Worm (Caenorhabditis elegans) whole organism, midembryonic: ENCODE data around the gene W02D7.6.

ENCODE experiments used
- flt-1 ChIP-seq: fragments of 200-800 bp; sonication (Bioruptor generic); IDR thresholded peaks from 2 replicates; pipeline ENCODE4 v1.3.6; 2022; ENCODE audit warnings: missing genetic modification characterization, missing compliant biosample characterization
- klf-2 ChIP-seq: fragments of 200-800 bp; sonication (Bioruptor generic); conservative IDR thresholded peaks from 2 replicates; pipeline ENCODE4 v1.3.6; 2022; ENCODE audit warnings: missing genetic modification reagents, missing genetic modification characterization, missing compliant biosample characterization
- ref-1 ChIP-seq: fragments of 200-800 bp; sonication (Bioruptor generic); conservative IDR thresholded peaks from 2 replicates; pipeline ENCODE4 v1.3.6; 2022; ENCODE audit warnings: missing genetic modification reagents, missing genetic modification characterization, missing compliant biosample characterization
- ztf-29 ChIP-seq: fragments of 200-800 bp; sonication (Bioruptor generic); IDR thresholded peaks from 2 replicates; pipeline ENCODE4 v1.3.6; 2022; ENCODE audit warnings: missing genetic modification reagents, missing genetic modification characterization, missing compliant biosample characterization

DNA sequence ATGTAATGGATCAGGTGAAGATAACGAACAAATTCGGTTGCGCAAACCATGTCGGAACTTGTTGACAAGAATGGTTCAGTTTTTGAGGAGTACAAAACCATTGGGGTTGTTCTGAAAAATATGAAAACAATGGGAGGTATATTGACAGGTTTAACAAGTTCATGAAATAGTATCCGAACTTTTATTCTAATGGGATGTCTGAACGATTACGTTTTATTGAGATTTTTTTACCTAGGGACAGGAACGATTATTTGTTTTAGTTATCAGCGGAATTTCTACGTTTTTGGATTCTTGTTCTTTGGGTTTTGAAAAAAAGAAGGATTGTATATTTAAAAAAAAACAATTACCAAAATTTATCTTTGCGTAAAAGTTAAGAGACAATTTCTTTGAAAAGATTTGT is 20.5 kb downstream of the W02D7.6 start, which contains the start of gene str-135:
- TF ChIP-seq klf-2 (GFP tag; lab: Robert Waterston, UW) (no peak), flt-1 (GFP tag; lab: Robert Waterston, UW) (no peak), ref-1 (GFP tag; lab: Robert Waterston, UW) (no peak), ztf-29 (GFP tag; lab: Robert Waterston, UW) (no peak)
